Worm (Caenorhabditis elegans) whole organism, early embryonic: ENCODE measurements around the gene ZC13.1.

Experiments used
- ama-1 ChIP-seq: fragments of 150-350 bp; optimal IDR thresholded peaks from 2 replicates; lab custom pipeline; 2014
- ets-7 ChIP-seq: sonication (generic microtip); optimal IDR thresholded peaks from 2 replicates; lab custom pipeline; 2016; ENCODE audit warnings: missing genotype, missing genetic modification characterization, missing compliant biosample characterization
- flt-1 ChIP-seq: fragments of 200-800 bp; sonication (Bioruptor generic); IDR thresholded peaks from 2 replicates; pipeline ENCODE4 v1.3.6; 2022; ENCODE audit warnings: missing genetic modification characterization, missing compliant biosample characterization
- hnd-1 ChIP-seq: sonication (generic microtip); optimal IDR thresholded peaks from 2 replicates; lab custom pipeline; 2016; ENCODE audit warnings: missing genetic modification characterization, missing compliant biosample characterization
- pes-1 ChIP-seq: fragments of 200-800 bp; sonication (Bioruptor generic); IDR thresholded peaks from 2 replicates; pipeline ENCODE4 v1.3.6; 2022; ENCODE audit warnings: missing genetic modification reagents, missing genetic modification characterization, missing compliant biosample characterization

DNA sequence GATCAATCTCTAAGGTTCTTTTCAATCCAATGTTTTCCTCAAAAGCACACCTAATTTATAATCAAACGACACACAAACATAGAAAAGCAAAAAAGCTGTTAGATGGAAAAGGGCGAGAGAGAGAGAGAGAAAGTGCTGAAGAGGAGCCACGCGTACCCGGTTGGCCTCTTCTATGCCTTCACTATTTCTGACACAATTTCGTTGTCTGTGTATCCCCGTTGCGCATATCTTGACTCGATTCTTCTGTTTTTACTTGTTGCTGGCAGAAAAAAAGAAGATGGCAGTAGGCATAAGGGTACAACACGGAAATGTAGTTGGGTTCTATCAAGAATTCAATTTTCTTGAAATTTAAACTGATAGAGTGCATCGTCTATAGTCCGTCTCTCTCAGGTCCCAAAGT lies 49.5 kb upstream of the ZC13.1 start:
- TF ChIP-seq ets-7 (tag; lab: Kevin White, UChicago) (no peak), pes-1 (GFP tag; lab: Robert Waterston, UW) (no peak), hnd-1 (tag; lab: Kevin White, UChicago) (no peak), flt-1 (no peak), ama-1 (lab: Kevin White, UChicago) (no peak)
